Worm (Caenorhabditis elegans): ENCODE data around the gene his-60.

Gene his-60

DNA sequence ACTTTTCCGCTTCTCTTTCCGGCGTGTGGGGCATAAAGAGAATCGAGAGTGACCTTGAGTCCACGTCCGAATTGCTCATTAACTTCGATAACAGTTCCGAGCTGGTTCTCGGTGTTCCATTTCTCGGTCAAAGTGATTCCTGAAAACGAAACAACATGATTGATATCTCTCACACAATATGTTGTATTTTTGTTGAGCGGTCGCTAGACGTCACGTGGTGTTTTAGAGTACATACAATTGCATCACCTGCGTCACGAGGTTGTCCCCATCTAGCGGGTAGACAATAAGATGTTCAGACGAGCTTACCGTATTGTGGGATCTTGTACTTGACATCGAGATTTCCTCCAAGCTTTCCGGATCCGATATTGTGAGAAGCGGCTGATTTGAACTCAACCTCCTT is 19.5 kb upstream of the his-60 start (continued):
- peak in 1 of 2 experiments; percentile 86 for TF ChIP-seq mdl-1 (tag; optimal IDR thresholded peaks at IDR 0.05)
- peak; percentile 57 for TF ChIP-seq blmp-1 (tag; optimal IDR thresholded peaks at IDR 0.05)
- no peak for TF ChIP-seq F16B12.6 (tag; optimal IDR thresholded peaks at IDR 0.05)
- TF ChIP-seq unc-98 (GFP tag; IDR thresholded peaks at IDR 0.05), result no peak
- no peak for TF ChIP-seq alr-1 (tag; optimal IDR thresholded peaks at IDR 0.05; ENCODE audit: borderline replicate concordance)
- no peak for TF ChIP-seq xbp-1 (tag; optimal IDR thresholded peaks at IDR 0.05)
- TF ChIP-seq efl-1 (optimal IDR thresholded peaks at IDR 0.05), result peak; percentile 11 to 45
- TF ChIP-seq efl-1 (GFP tag; optimal IDR thresholded peaks at IDR 0.05 in 1 of 2), result peak; percentile 59 to 97
- TF ChIP-seq tbx-2 (tag; optimal IDR thresholded peaks at IDR 0.05), result no peak
- no peak for TF ChIP-seq nhr-237 (tag; optimal IDR thresholded peaks at IDR 0.05)
- no peak for TF ChIP-seq tlp-1 (tag; optimal IDR thresholded peaks at IDR 0.05)
- TF ChIP-seq zag-1 (tag; optimal IDR thresholded peaks at IDR 0.05), result no peak
- peak; percentile 81 for TF ChIP-seq nhr-85 (tag)
- no peak for TF ChIP-seq vab-15 (tag; optimal IDR thresholded peaks at IDR 0.05)
- TF ChIP-seq swsn-7 (tag; optimal IDR thresholded peaks at IDR 0.05), result peak; percentile 35
- TF ChIP-seq efl-3 (GFP tag; optimal IDR thresholded peaks at IDR 0.05), result no peak
- TF ChIP-seq hpl-2 (GFP tag; optimal IDR thresholded peaks at IDR 0.05), result no peak
- no peak for TF ChIP-seq isw-1 (GFP tag; IDR thresholded peaks at IDR 0.05)
- no peak for TF ChIP-seq Y116A8C.19 (tag; optimal IDR thresholded peaks at IDR 0.05; ENCODE audit: borderline replicate concordance)
- peak; percentile 67 for TF ChIP-seq lin-14 (GFP tag; optimal IDR thresholded peaks at IDR 0.05)
- no peak for TF ChIP-seq C34B4.2 (tag; optimal IDR thresholded peaks at IDR 0.05)
- TF ChIP-seq elt-2 (tag; optimal IDR thresholded peaks at IDR 0.05), result peak; percentile 29
- TF ChIP-seq nhr-11 (tag; optimal IDR thresholded peaks at IDR 0.05), result no peak
- no peak for TF ChIP-seq ceh-88 (GFP tag; IDR thresholded peaks at IDR 0.05)
- peak; percentile 53 for TF ChIP-seq mep-1 (tag; optimal IDR thresholded peaks at IDR 0.05)
- TF ChIP-seq fkh-4 (tag; optimal IDR thresholded peaks at IDR 0.05; ENCODE audit: borderline replicate concordance), result no peak
- no peak for TF ChIP-seq ceh-90 (tag; optimal IDR thresholded peaks at IDR 0.05)
- TF ChIP-seq lin-15B (tag; optimal IDR thresholded peaks at IDR 0.05), result no peak
- no peak for TF ChIP-seq sptf-1 (tag; optimal IDR thresholded peaks at IDR 0.05)
- no peak for TF ChIP-seq pag-3 (tag; optimal IDR thresholded peaks at IDR 0.05; ENCODE audit: borderline replicate concordance, insufficient read depth)
- TF ChIP-seq ceh-82 (tag; optimal IDR thresholded peaks at IDR 0.05), result peak in 1 of 3 experiments; percentile 21
- peak; percentile 37 for TF ChIP-seq skn-1 (tag; optimal IDR thresholded peaks at IDR 0.05)
- peak; percentile 60 for TF ChIP-seq rnt-1 (tag; optimal IDR thresholded peaks at IDR 0.05)
- TF ChIP-seq nhr-71 (tag; optimal IDR thresholded peaks at IDR 0.05), result peak; percentile 83
- no peak for TF ChIP-seq ceh-8 (GFP tag; optimal IDR thresholded peaks at IDR 0.05)
- no peak for TF ChIP-seq unc-86 (tag; optimal IDR thresholded peaks at IDR 0.05)
- TF ChIP-seq unc-130 (tag; optimal IDR thresholded peaks at IDR 0.05), result peak; percentile 73
- no peak for TF ChIP-seq ces-1 (GFP tag; optimal IDR thresholded peaks at IDR 0.05)
- no peak for TF ChIP-seq dsc-1 (tag; optimal IDR thresholded peaks at IDR 0.05)
- peak; percentile 75 for TF ChIP-seq nhr-20 (tag; optimal IDR thresholded peaks at IDR 0.05)
- TF ChIP-seq fos-1 (tag; optimal IDR thresholded peaks at IDR 0.05), result no peak
- no peak for TF ChIP-seq unc-30 (tag; optimal IDR thresholded peaks at IDR 0.05)
- no peak for TF ChIP-seq nhr-76 (tag; optimal IDR thresholded peaks at IDR 0.05)
- TF ChIP-seq egl-13 (tag; optimal IDR thresholded peaks at IDR 0.05), result no peak
- TF ChIP-seq fkh-8 (tag; optimal IDR thresholded peaks at IDR 0.05), result no peak
- TF ChIP-seq lin-39 (tag; optimal IDR thresholded peaks at IDR 0.05), result peak; percentile 9
- no peak for TF ChIP-seq ztf-11 (tag; optimal IDR thresholded peaks at IDR 0.05)
- no peak for TF ChIP-seq ets-5 (GFP tag; IDR thresholded peaks at IDR 0.05)
- no peak for TF ChIP-seq aly-2 (tag; optimal IDR thresholded peaks at IDR 0.05)
- TF ChIP-seq C04F5.9 (tag; optimal IDR thresholded peaks at IDR 0.05), result peak; percentile 2
- no peak for TF ChIP-seq unc-62 (GFP tag; optimal IDR thresholded peaks at IDR 0.05)
- peak; percentile 17 for TF ChIP-seq irx-1 (tag; optimal IDR thresholded peaks at IDR 0.05)
- TF ChIP-seq nhr-47 (tag; optimal IDR thresholded peaks at IDR 0.05), result peak; percentile 32
- no peak for TF ChIP-seq mef-2 (tag; optimal IDR thresholded peaks at IDR 0.05)
- TF ChIP-seq aha-1 (tag; optimal IDR thresholded peaks at IDR 0.05), result no peak
